Fruit fly (Drosophila melanogaster): ENCODE measurements around the gene CG13893.

Gene CG13893

dm6 chr3L:638757-639353 is 35.0 kb upstream of the CG13893 start:
- no peak for TF ChIP-seq noc (tag; optimal IDR thresholded peaks at IDR 0.05)

- no peak for TF ChIP-seq noc (tag; optimal IDR thresholded peaks at IDR 0.05)
Observed at dm6 chr3L:638031-638414, 34.2 kb upstream of the CG13893 start.

- no peak for TF ChIP-seq noc (tag; optimal IDR thresholded peaks at IDR 0.05)
Observed at dm6 chr3L:637329-638030, 33.7 kb upstream of the CG13893 start.

- no peak for TF ChIP-seq noc (tag; optimal IDR thresholded peaks at IDR 0.05)
Observed at dm6 chr3L:636434-636833, 32.6 kb upstream of the CG13893 start.

dm6 chr3L:635529-635928 is 31.7 kb upstream of the CG13893 start:
- TF ChIP-seq noc (tag; optimal IDR thresholded peaks at IDR 0.05): no peak

- no peak for TF ChIP-seq noc (tag; optimal IDR thresholded peaks at IDR 0.05)
Observed at dm6 chr3L:635016-635363, 31.2 kb upstream of the CG13893 start.

- peak; percentile 30 for TF ChIP-seq noc (tag; optimal IDR thresholded peaks at IDR 0.05)
Observed at dm6 chr3L:634319-635015, 30.7 kb upstream of the CG13893 start.

dm6 chr3L:633272-634254 is 29.8 kb upstream of the CG13893 start:
- TF ChIP-seq noc (tag; optimal IDR thresholded peaks at IDR 0.05): no peak

dm6 chr3L:632058-632457 is 28.2 kb upstream of the CG13893 start:
- no peak for TF ChIP-seq noc (tag; optimal IDR thresholded peaks at IDR 0.05)

- no peak for TF ChIP-seq noc (tag; optimal IDR thresholded peaks at IDR 0.05)
Observed at dm6 chr3L:630666-631065, 26.9 kb upstream of the CG13893 start.

- peak; percentile 15 for TF ChIP-seq noc (tag; optimal IDR thresholded peaks at IDR 0.05)
Observed at dm6 chr3L:629916-630663, 26.3 kb upstream of the CG13893 start.

- TF ChIP-seq noc (tag; optimal IDR thresholded peaks at IDR 0.05): no peak
Observed at dm6 chr3L:629353-629915, 25.6 kb upstream of the CG13893 start.

dm6 chr3L:628654-629285 is 25.0 kb upstream of the CG13893 start:
- no peak for TF ChIP-seq noc (tag; optimal IDR thresholded peaks at IDR 0.05)

dm6 chr3L:627819-628601 is 24.2 kb upstream of the CG13893 start:
- TF ChIP-seq noc (tag; optimal IDR thresholded peaks at IDR 0.05): peak; percentile 74
